Worm (Caenorhabditis elegans) whole organism, midembryonic: ENCODE measurements around the gene K10D11.7.

Experiments
- T22C8.4 ChIP-seq: fragments of 200-800 bp; sonication (Bioruptor generic); IDR thresholded peaks from 2 replicates; pipeline ENCODE4 v1.3.6; 2022; ENCODE audit warnings: missing genetic modification characterization, missing compliant biosample characterization
- cog-1 ChIP-seq: sonication (generic microtip); optimal IDR thresholded peaks from 2 replicates; lab custom pipeline; 2016; ENCODE audit warnings: missing genetic modification characterization, missing compliant biosample characterization
- flt-1 ChIP-seq: fragments of 200-800 bp; sonication (Bioruptor generic); IDR thresholded peaks from 2 replicates; pipeline ENCODE4 v1.3.6; 2022; ENCODE audit warnings: missing genetic modification characterization, missing compliant biosample characterization
- klf-2 ChIP-seq: fragments of 200-800 bp; sonication (Bioruptor generic); conservative IDR thresholded peaks from 2 replicates; pipeline ENCODE4 v1.3.6; 2022; ENCODE audit warnings: missing genetic modification reagents, missing genetic modification characterization, missing compliant biosample characterization
- med-1 ChIP-seq: sonication (generic microtip); optimal IDR thresholded peaks from 2 replicates; lab custom pipeline; 2017; ENCODE audit warnings: missing genetic modification characterization, mild to moderate bottlenecking, missing compliant biosample characterization, antibody characterized with exemption, missing genetic modification reagents; ENCODE audit not compliant: insufficient read depth
- ref-1 ChIP-seq: fragments of 200-800 bp; sonication (Bioruptor generic); conservative IDR thresholded peaks from 2 replicates; pipeline ENCODE4 v1.3.6; 2022; ENCODE audit warnings: missing genetic modification reagents, missing genetic modification characterization, missing compliant biosample characterization
- tab-1 ChIP-seq: fragments of 200-800 bp; sonication (Bioruptor generic); IDR thresholded peaks from 2 replicates; pipeline ENCODE4 v1.3.6; 2022; ENCODE audit warnings: missing genetic modification characterization, missing compliant biosample characterization
- ztf-23 ChIP-seq: fragments of 200-800 bp; sonication (Bioruptor generic); IDR thresholded peaks from 2 replicates; pipeline ENCODE4 v1.3.6; 2022; ENCODE audit warnings: missing genetic modification reagents, missing genetic modification characterization, missing compliant biosample characterization
- ztf-29 ChIP-seq: fragments of 200-800 bp; sonication (Bioruptor generic); IDR thresholded peaks from 2 replicates; pipeline ENCODE4 v1.3.6; 2022; ENCODE audit warnings: missing genetic modification reagents, missing genetic modification characterization, missing compliant biosample characterization

Gene K10D11.7

ce11 chrIV:12973336-12973735, 22.4 kb downstream of the K10D11.7 start, which contains the start of gene F55G11.4:
Gene F55G11.4, plus strand, starts transcription at chrIV:12973624.
- no peak for TF ChIP-seq ztf-29

- TF ChIP-seq klf-2 (no peak), flt-1 (GFP tag; lab: Robert Waterston, UW) (no peak)
Measured at ce11 chrIV:12972780-12973179, 23.0 kb downstream of the K10D11.7 start.

- no peak for TF ChIP-seq klf-2
- TF ChIP-seq T22C8.4 (GFP tag; lab: Robert Waterston, UW) = no peak
- TF ChIP-seq ref-1 (GFP tag; lab: Robert Waterston, UW) = no peak
- no peak for TF ChIP-seq ztf-23 (GFP tag; lab: Robert Waterston, UW)
- no peak for TF ChIP-seq tab-1 (GFP tag; lab: Robert Waterston, UW)
- TF ChIP-seq cog-1 (tag; lab: Kevin White, UChicago) = no peak
- no peak for TF ChIP-seq med-1 (GFP tag; lab: Kevin White, UChicago)
- no peak for TF ChIP-seq flt-1 (GFP tag; lab: Robert Waterston, UW)
- TF ChIP-seq ztf-29 = no peak
Measured at ce11 chrIV:12971994-12972520, 23.7 kb downstream of the K10D11.7 start.

ce11 chrIV:12969141-12969540, 26.6 kb downstream of the K10D11.7 start, which contains the start of gene F55G11.2:
Gene F55G11.2, minus strand, starts transcription at chrIV:12969289.
- TF ChIP-seq flt-1 (GFP tag; lab: Robert Waterston, UW) = no peak
- no peak for TF ChIP-seq klf-2
- TF ChIP-seq ztf-29 = no peak
- TF ChIP-seq med-1 (GFP tag; lab: Kevin White, UChicago) = no peak
- no peak for TF ChIP-seq T22C8.4 (GFP tag; lab: Robert Waterston, UW)
- no peak for TF ChIP-seq ref-1 (GFP tag; lab: Robert Waterston, UW)
- TF ChIP-seq tab-1 (GFP tag; lab: Robert Waterston, UW) = no peak
- no peak for TF ChIP-seq cog-1 (tag; lab: Kevin White, UChicago)
- no peak for TF ChIP-seq ztf-23 (GFP tag; lab: Robert Waterston, UW)

ce11 chrIV:12967303-12967702, 28.5 kb downstream of the K10D11.7 start:
- no peak for TF ChIP-seq ztf-29
- TF ChIP-seq cog-1 (tag; lab: Kevin White, UChicago) = no peak
- TF ChIP-seq klf-2 = no peak
- TF ChIP-seq med-1 (GFP tag; lab: Kevin White, UChicago) = no peak
- no peak for TF ChIP-seq ref-1 (GFP tag; lab: Robert Waterston, UW)
- TF ChIP-seq T22C8.4 (GFP tag; lab: Robert Waterston, UW) = no peak
- TF ChIP-seq tab-1 (GFP tag; lab: Robert Waterston, UW) = no peak
- TF ChIP-seq ztf-23 (GFP tag; lab: Robert Waterston, UW) = no peak
- no peak for TF ChIP-seq flt-1 (GFP tag; lab: Robert Waterston, UW)

ce11 chrIV:12965074-12965473, 30.7 kb downstream of the K10D11.7 start, which contains the start of gene dod-22:
Gene dod-22, plus strand, starts transcription at chrIV:12965374.
- TF ChIP-seq ztf-29 (no peak), ref-1 (GFP tag; lab: Robert Waterston, UW) (no peak), cog-1 (tag; lab: Kevin White, UChicago) (no peak), flt-1 (GFP tag; lab: Robert Waterston, UW) (no peak)

ce11 chrIV:12964648-12965047, 31.1 kb downstream of the K10D11.7 start:
- TF ChIP-seq ztf-23 (GFP tag; lab: Robert Waterston, UW) (no peak), cog-1 (tag; lab: Kevin White, UChicago) (no peak), tab-1 (GFP tag; lab: Robert Waterston, UW) (no peak), flt-1 (GFP tag; lab: Robert Waterston, UW) (no peak)

- TF ChIP-seq tab-1 (GFP tag; lab: Robert Waterston, UW) = no peak
- no peak for TF ChIP-seq cog-1 (tag; lab: Kevin White, UChicago)
Measured at ce11 chrIV:12962564-12962963, 33.2 kb downstream of the K10D11.7 start, which contains the start of gene F55G11.8. Gene F55G11.8, plus strand, starts transcription at chrIV:12962808.

- TF ChIP-seq med-1 (GFP tag; lab: Kevin White, UChicago) = no peak
- no peak for TF ChIP-seq klf-2
- no peak for TF ChIP-seq cog-1 (tag; lab: Kevin White, UChicago)
- TF ChIP-seq flt-1 (GFP tag; lab: Robert Waterston, UW) = no peak
- no peak for TF ChIP-seq ztf-23 (GFP tag; lab: Robert Waterston, UW)
- no peak for TF ChIP-seq T22C8.4 (GFP tag; lab: Robert Waterston, UW)
- TF ChIP-seq ztf-29 = no peak
- no peak for TF ChIP-seq ref-1 (GFP tag; lab: Robert Waterston, UW)
- no peak for TF ChIP-seq tab-1 (GFP tag; lab: Robert Waterston, UW)
Measured at ce11 chrIV:12960136-12960535, 35.6 kb downstream of the K10D11.7 start, which contains the start of gene F55G11.7. Gene F55G11.7, plus strand, starts transcription at chrIV:12960436.

- TF ChIP-seq flt-1 (GFP tag; lab: Robert Waterston, UW) (no peak), ztf-29 (no peak), ztf-23 (GFP tag; lab: Robert Waterston, UW) (no peak), med-1 (GFP tag; lab: Kevin White, UChicago) (no peak), klf-2 (no peak), T22C8.4 (GFP tag; lab: Robert Waterston, UW) (no peak), ref-1 (GFP tag; lab: Robert Waterston, UW) (no peak), cog-1 (tag; lab: Kevin White, UChicago) (no peak), tab-1 (GFP tag; lab: Robert Waterston, UW) (no peak)
Measured at ce11 chrIV:12957730-12958129, 38.1 kb downstream of the K10D11.7 start, which contains the start of gene F55G11.6. Gene F55G11.6, plus strand, starts transcription at chrIV:12958030.
